Fruit fly (Drosophila melanogaster): ENCODE results near the gene CG34328.

CG34328 gene

dm6 chrX:18356141-18356600 lies 43.7 kb downstream of the CG34328 start, which contains the start of gene kairos (continued):
- no peak for TF ChIP-seq btn (GFP tag; optimal IDR thresholded peaks at IDR 0.05)
- TF ChIP-seq CG9609 (GFP tag; optimal IDR thresholded peaks at IDR 0.05): no peak
- no peak for TF ChIP-seq Lhr (GFP tag; optimal IDR thresholded peaks at IDR 0.05)
- TF ChIP-seq CG15073 (GFP tag; optimal IDR thresholded peaks at IDR 0.05): no peak
- no peak for TF ChIP-seq HmgZ (tag; optimal IDR thresholded peaks at IDR 0.05)
- no peak for TF ChIP-seq CG4328 (GFP tag; optimal IDR thresholded peaks at IDR 0.05)
- TF ChIP-seq CG2199 (GFP tag; IDR thresholded peaks at IDR 0.05): no peak
- TF ChIP-seq ken (GFP tag; IDR thresholded peaks at IDR 0.05): 0 out of 3 replicates have a peak, but pooled peaks have one; percentile 31
- no peak for TF ChIP-seq CG3847 (GFP tag; IDR thresholded peaks at IDR 0.05)
- TF ChIP-seq seq (GFP tag; IDR thresholded peaks at IDR 0.05): no peak
- TF ChIP-seq Bgb (GFP tag; IDR thresholded peaks at IDR 0.05; ENCODE audit: partially characterized antibody): no peak
- no peak for TF ChIP-seq nom (GFP tag; optimal IDR thresholded peaks at IDR 0.05)
- TF ChIP-seq disco-r (GFP tag; optimal IDR thresholded peaks at IDR 0.05): no peak
- TF ChIP-seq Awh (GFP tag; IDR thresholded peaks at IDR 0.05): no peak
- no peak for TF ChIP-seq nmo (GFP tag; optimal IDR thresholded peaks at IDR 0.05)
- no peak for TF ChIP-seq Dek (tag; optimal IDR thresholded peaks at IDR 0.05)
- no peak for TF ChIP-seq ase (GFP tag; IDR thresholded peaks at IDR 0.05)
- TF ChIP-seq CG43689 (GFP tag; IDR thresholded peaks at IDR 0.05): no peak
- TF ChIP-seq Doc3 (GFP tag; IDR thresholded peaks at IDR 0.05; ENCODE audit: partially characterized antibody): no peak
- TF ChIP-seq Antp (GFP tag; optimal IDR thresholded peaks at IDR 0.05): no peak
- TF ChIP-seq CG12744 (GFP tag; optimal IDR thresholded peaks at IDR 0.05): no peak
- TF ChIP-seq hth (optimal IDR thresholded peaks at IDR 0.05): no peak
- no peak for TF ChIP-seq bowl (GFP tag; IDR thresholded peaks at IDR 0.05)
- TF ChIP-seq tin (GFP tag; optimal IDR thresholded peaks at IDR 0.05): no peak
- no peak for TF ChIP-seq stwl (tag; optimal IDR thresholded peaks at IDR 0.05)
- no peak for TF ChIP-seq CG1233 (GFP tag; optimal IDR thresholded peaks at IDR 0.05)
- no peak for TF ChIP-seq D (optimal IDR thresholded peaks at IDR 0.05)
- TF ChIP-seq D (GFP tag; optimal IDR thresholded peaks at IDR 0.05): no peak
- no peak for TF ChIP-seq sim (GFP tag; IDR thresholded peaks at IDR 0.05)
- TF ChIP-seq kni (GFP tag; optimal IDR thresholded peaks at IDR 0.05): no peak
- no peak for TF ChIP-seq tll (GFP tag; optimal IDR thresholded peaks at IDR 0.05)
- TF ChIP-seq CG10959 (GFP tag; IDR thresholded peaks at IDR 0.05): no peak
- no peak for TF ChIP-seq jigr1 (GFP tag; IDR thresholded peaks at IDR 0.05)
- TF ChIP-seq E2f2 (GFP tag; IDR thresholded peaks at IDR 0.05): no peak
- TF ChIP-seq CrebB (tag; optimal IDR thresholded peaks at IDR 0.05): no peak
- peak; percentile 67 for TF ChIP-seq scrt (GFP tag; optimal IDR thresholded peaks at IDR 0.05)
- TF ChIP-seq Deaf1 (tag; optimal IDR thresholded peaks at IDR 0.05): peak; percentile 98
- TF ChIP-seq tgo (GFP tag; IDR thresholded peaks at IDR 0.05): peak; percentile 46; the same call in 2 of the 3 replicates
- peak; percentile 40 for TF ChIP-seq HLH3B (GFP tag; IDR thresholded peaks at IDR 0.05)
- peak; percentile 32; the same call in 1 of the 2 replicates for TF ChIP-seq CG9932 (GFP tag; IDR thresholded peaks at IDR 0.05)
- TF ChIP-seq dmrt11E (tag; optimal IDR thresholded peaks at IDR 0.05): no peak
- no peak for TF ChIP-seq CG3838 (GFP tag; optimal IDR thresholded peaks at IDR 0.05)
- no peak for TF ChIP-seq CG34224 (GFP tag; IDR thresholded peaks at IDR 0.05; ENCODE audit: partially characterized antibody)
- no peak for TF ChIP-seq fd64A (GFP tag; optimal IDR thresholded peaks at IDR 0.05)
- TF ChIP-seq CG1792 (GFP tag; optimal IDR thresholded peaks at IDR 0.05): no peak
- TF ChIP-seq CG10209 (GFP tag; optimal IDR thresholded peaks at IDR 0.05): peak; percentile 5
- TF ChIP-seq CG17802 (tag; optimal IDR thresholded peaks at IDR 0.05): no peak
- TF ChIP-seq NC2α (GFP tag; optimal IDR thresholded peaks at IDR 0.05): no peak
- TF ChIP-seq CG15601 (tag; optimal IDR thresholded peaks at IDR 0.05): no peak
- TF ChIP-seq NFAT (GFP tag; IDR thresholded peaks at IDR 0.05): no peak
- TF ChIP-seq Rx (GFP tag; IDR thresholded peaks at IDR 0.05): peak; percentile 30; the same call in 1 of the 2 replicates
- TF ChIP-seq Meics (GFP tag; optimal IDR thresholded peaks at IDR 0.05): peak; percentile 26

All from whole organism, embryonic.